Worm (Caenorhabditis elegans) whole organism, midembryonic: ENCODE measurements around the gene C40C9.4.

ENCODE experiments used
- T22C8.4 ChIP-seq: fragments of 200-800 bp; sonication (Bioruptor generic); IDR thresholded peaks from 2 replicates; pipeline ENCODE4 v1.3.6; 2022; ENCODE audit warnings: missing genetic modification characterization, missing compliant biosample characterization
- flt-1 ChIP-seq: fragments of 200-800 bp; sonication (Bioruptor generic); IDR thresholded peaks from 2 replicates; pipeline ENCODE4 v1.3.6; 2022; ENCODE audit warnings: missing genetic modification characterization, missing compliant biosample characterization
- klf-2 ChIP-seq: fragments of 200-800 bp; sonication (Bioruptor generic); conservative IDR thresholded peaks from 2 replicates; pipeline ENCODE4 v1.3.6; 2022; ENCODE audit warnings: missing genetic modification reagents, missing genetic modification characterization, missing compliant biosample characterization
- ref-1 ChIP-seq: fragments of 200-800 bp; sonication (Bioruptor generic); conservative IDR thresholded peaks from 2 replicates; pipeline ENCODE4 v1.3.6; 2022; ENCODE audit warnings: missing genetic modification reagents, missing genetic modification characterization, missing compliant biosample characterization
- ztf-23 ChIP-seq: fragments of 200-800 bp; sonication (Bioruptor generic); IDR thresholded peaks from 2 replicates; pipeline ENCODE4 v1.3.6; 2022; ENCODE audit warnings: missing genetic modification reagents, missing genetic modification characterization, missing compliant biosample characterization

- TF ChIP-seq ref-1 (GFP tag; lab: Robert Waterston, UW), result no peak
- no peak for TF ChIP-seq flt-1 (GFP tag; lab: Robert Waterston, UW)
- no peak for TF ChIP-seq ztf-23
- no peak for TF ChIP-seq T22C8.4
- no peak for TF ChIP-seq klf-2 (GFP tag; lab: Robert Waterston, UW)
Observed at ce11 chrX:13633876-13634479, 16.9 kb upstream of the C40C9.4 start.
